In genomic region chrII:4790687-4791086, ce11 we compare ENCODE assay signal across 4 worm cellular contexts.
A peak's percentile ranks its signal among the peaks of the same experiment; 100 is the strongest.
TF ChIP-seq lines count a peak whose summit lies in the region.

No protein-coding gene starts in this region.

TF ChIP-seq in whole organism, L1 larva, 84 proteins besides CTCF, POLR2A, EP300 and RAD21:
- TF ChIP-seq dpl-1 (GFP tag; optimal IDR thresholded peaks at IDR 0.05; lab: Kevin White, UChicago) (peak in 1 of 3 experiments; percentile 11), rnt-1 (tag; optimal IDR thresholded peaks at IDR 0.05; lab: Kevin White, UChicago) (peak; percentile 31), lin-39 (tag; optimal IDR thresholded peaks at IDR 0.05; lab: Kevin White, UChicago) (no peak), efl-1 (optimal IDR thresholded peaks at IDR 0.05; lab: Kevin White, UChicago) (peak in 1 of 2 experiments; percentile 1), efl-1 (GFP tag; optimal IDR thresholded peaks at IDR 0.05 in 1 of 2; lab: Kevin White, UChicago) (no peak), aly-2 (tag; optimal IDR thresholded peaks at IDR 0.05; lab: Kevin White, UChicago) (no peak)
TF ChIP-seq in whole organism, L1 larva: peak in this region for 3.

TF ChIP-seq in whole organism, L4 larva, 104 proteins besides CTCF, POLR2A, EP300 and RAD21:
- peak; percentile 79 for TF ChIP-seq T20F7.1 (GFP tag; optimal IDR thresholded peaks at IDR 0.05; lab: Kevin White, UChicago)
- TF ChIP-seq spr-3 (GFP tag; optimal IDR thresholded peaks at IDR 0.05; lab: Kevin White, UChicago): peak; percentile 91
- TF ChIP-seq php-3 (GFP tag; IDR thresholded peaks at IDR 0.05; lab: Robert Waterston, UW): no peak
- peak; percentile 87 for TF ChIP-seq Y48G9A.11 (GFP tag; IDR thresholded peaks at IDR 0.05; lab: Robert Waterston, UW)
- TF ChIP-seq tag-97 (GFP tag; IDR thresholded peaks at IDR 0.05; lab: Robert Waterston, UW): no peak
- no peak for TF ChIP-seq mxl-3 (GFP tag; optimal IDR thresholded peaks at IDR 0.05; lab: Kevin White, UChicago)
- no peak for TF ChIP-seq ZK546.5 (tag; optimal IDR thresholded peaks at IDR 0.05; lab: Kevin White, UChicago)
- TF ChIP-seq spr-1 (tag; optimal IDR thresholded peaks at IDR 0.05; lab: Kevin White, UChicago): peak; percentile 88
- no peak for TF ChIP-seq aha-1 (tag; lab: Kevin White, UChicago)
- no peak for TF ChIP-seq Y105C5A.15 (GFP tag; IDR thresholded peaks at IDR 0.05; lab: Robert Waterston, UW)
- no peak for TF ChIP-seq lin-38 (GFP tag; IDR thresholded peaks at IDR 0.05; lab: Robert Waterston, UW)
- no peak for TF ChIP-seq D1046.2 (GFP tag; IDR thresholded peaks at IDR 0.05; lab: Robert Waterston, UW)

TF ChIP-seq in whole organism, midembryonic, 9 proteins besides CTCF, POLR2A, EP300 and RAD21:
- TF ChIP-seq klf-2 (GFP tag; conservative IDR thresholded peaks at IDR 0.05; lab: Robert Waterston, UW) (no peak), flt-1 (GFP tag; IDR thresholded peaks at IDR 0.05; lab: Robert Waterston, UW) (peak; percentile 25; the same call in 1 of the 2 replicates)

TF ChIP-seq in whole organism, young adult, 124 proteins besides CTCF, POLR2A, EP300 and RAD21:
- TF ChIP-seq lsl-1 (GFP tag; optimal IDR thresholded peaks at IDR 0.05; lab: Kevin White, UChicago) (no peak), ceh-40 (GFP tag; IDR thresholded peaks at IDR 0.05; lab: Robert Waterston, UW) (no peak), repo-1 (tag; optimal IDR thresholded peaks at IDR 0.05; lab: Kevin White, UChicago) (no peak), attf-3 (GFP tag; conservative IDR thresholded peaks at IDR 0.05; lab: Robert Waterston, UW) (peak; percentile 85), D2030.7 (GFP tag; IDR thresholded peaks at IDR 0.05; lab: Robert Waterston, UW) (no peak), Y67H2A.10 (GFP tag; conservative IDR thresholded peaks at IDR 0.05; lab: Robert Waterston, UW) (no peak), C17E4.6 (GFP tag; IDR thresholded peaks at IDR 0.05; lab: Robert Waterston, UW) (no peak), bed-1 (GFP tag; IDR thresholded peaks at IDR 0.05; lab: Robert Waterston, UW) (no peak)
